Fruit fly (Drosophila melanogaster) whole organism: ENCODE data around the gene ATPsyngamma.

Source experiments
- CG8478 ChIP-seq: fragments of >200 bp; optimal IDR thresholded peaks from 2 replicates; lab custom pipeline; 2018; ENCODE audit warnings: inconsistent platforms
- Dll ChIP-seq: fragments of >200 bp; optimal IDR thresholded peaks from 2 replicates; lab custom pipeline; 2017
- EcR ChIP-seq, 2 experiments: fragments of >200 bp; optimal IDR thresholded peaks; 2 replicates each; lab custom pipeline; 2017; ENCODE audit warnings: missing biosample characterization in 2 of 2, missing genetic modification characterization in 2 of 2, missing genetic modification reagents in 2 of 2
- pan ChIP-seq: fragments of >200 bp; optimal IDR thresholded peaks from 2 replicates; lab custom pipeline; 2017
- psq ChIP-seq: fragments of >200 bp; optimal IDR thresholded peaks from 2 replicates; lab custom pipeline; 2017
- usp ChIP-seq: fragments of >200 bp; optimal IDR thresholded peaks from 2 replicates; lab custom pipeline; 2017; ENCODE audit warnings: missing biosample characterization, missing genetic modification characterization, mixed read lengths

Gene ATPsyngamma

DNA sequence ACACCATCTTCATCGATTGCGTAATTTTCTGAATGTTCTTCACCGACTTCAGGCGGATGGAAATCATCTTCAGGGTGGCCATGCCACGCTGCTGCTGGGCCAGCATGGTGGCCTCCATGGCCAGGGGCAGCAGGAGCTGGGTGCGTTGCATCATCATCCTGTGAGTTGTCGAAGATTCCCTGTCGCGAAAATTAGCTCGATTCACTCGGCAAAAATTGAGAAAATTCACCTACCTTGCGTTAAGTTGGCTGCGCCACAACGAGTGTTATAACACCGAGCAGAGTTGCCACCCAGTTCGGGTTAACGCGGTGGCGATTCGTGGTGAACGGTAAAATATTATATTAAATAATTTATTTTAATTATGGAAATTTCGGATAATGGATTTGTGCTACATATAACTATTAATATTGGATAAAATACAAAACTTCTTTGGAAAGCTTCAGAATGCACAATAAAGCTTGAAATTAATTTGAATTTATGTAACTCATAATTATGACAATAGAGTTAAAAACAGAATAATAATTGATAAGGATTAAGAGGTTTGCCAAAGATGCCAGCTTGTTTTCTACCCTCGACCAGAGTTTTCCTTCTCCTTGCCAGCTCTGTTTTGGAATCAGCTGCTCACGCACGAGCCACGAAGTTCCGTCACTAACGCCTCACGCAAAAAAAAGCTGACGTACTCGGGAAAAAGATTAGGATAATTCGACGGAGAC lies at the start of gene ATPsyngamma, which contains the start of gene yata:
TSS of gene ATPsyngamma (minus strand) at position 573 of the 713 bp plus-strand sequence.
TSS of gene yata (plus strand) at position 629 of the 713 bp plus-strand sequence.
- TF ChIP-seq psq (lab: Kevin White, UChicago) = no peak
- TF ChIP-seq Dll = no peak
- no peak for TF ChIP-seq usp (GFP tag; lab: Kevin White, UChicago)
- TF ChIP-seq EcR (GFP tag; optimal IDR thresholded peaks at IDR 0.05; lab: Kevin White, UChicago) = no peak
- no peak for TF ChIP-seq CG8478 (lab: Kevin White, UChicago)
- no peak for TF ChIP-seq pan

dm6 chr3R:29797183-29797582 lies 48.2 kb upstream of the ATPsyngamma start:
- TF ChIP-seq pan (no peak), EcR (GFP tag; optimal IDR thresholded peaks at IDR 0.05; lab: Kevin White, UChicago) (no peak), usp (GFP tag; lab: Kevin White, UChicago) (no peak), psq (lab: Kevin White, UChicago) (no peak), Dll (no peak), CG8478 (lab: Kevin White, UChicago) (no peak)

- TF ChIP-seq Dll (no peak), CG8478 (lab: Kevin White, UChicago) (no peak), psq (lab: Kevin White, UChicago) (no peak), usp (GFP tag; lab: Kevin White, UChicago) (no peak), pan (no peak), EcR (GFP tag; optimal IDR thresholded peaks at IDR 0.05; lab: Kevin White, UChicago) (no peak)
These were observed 45.4 kb upstream of the ATPsyngamma start, which contains the start of gene sro for dm6 chr3R:29794161-29794882. Gene sro (plus strand): TSS chr3R:29794597.

dm6 chr3R:29790183-29790582 lies 41.2 kb upstream of the ATPsyngamma start:
- TF ChIP-seq usp (GFP tag; lab: Kevin White, UChicago) (no peak), psq (lab: Kevin White, UChicago) (no peak), Dll (no peak), pan (no peak), EcR (GFP tag; optimal IDR thresholded peaks at IDR 0.05; lab: Kevin White, UChicago) (no peak), CG8478 (lab: Kevin White, UChicago) (no peak)

dm6 chr3R:29787891-29788549 lies 39.1 kb upstream of the ATPsyngamma start:
- TF ChIP-seq pan (no peak), usp (GFP tag; lab: Kevin White, UChicago) (no peak), psq (lab: Kevin White, UChicago) (no peak), EcR (GFP tag; optimal IDR thresholded peaks at IDR 0.05; lab: Kevin White, UChicago) (no peak), Dll (no peak), CG8478 (lab: Kevin White, UChicago) (no peak)

DNA sequence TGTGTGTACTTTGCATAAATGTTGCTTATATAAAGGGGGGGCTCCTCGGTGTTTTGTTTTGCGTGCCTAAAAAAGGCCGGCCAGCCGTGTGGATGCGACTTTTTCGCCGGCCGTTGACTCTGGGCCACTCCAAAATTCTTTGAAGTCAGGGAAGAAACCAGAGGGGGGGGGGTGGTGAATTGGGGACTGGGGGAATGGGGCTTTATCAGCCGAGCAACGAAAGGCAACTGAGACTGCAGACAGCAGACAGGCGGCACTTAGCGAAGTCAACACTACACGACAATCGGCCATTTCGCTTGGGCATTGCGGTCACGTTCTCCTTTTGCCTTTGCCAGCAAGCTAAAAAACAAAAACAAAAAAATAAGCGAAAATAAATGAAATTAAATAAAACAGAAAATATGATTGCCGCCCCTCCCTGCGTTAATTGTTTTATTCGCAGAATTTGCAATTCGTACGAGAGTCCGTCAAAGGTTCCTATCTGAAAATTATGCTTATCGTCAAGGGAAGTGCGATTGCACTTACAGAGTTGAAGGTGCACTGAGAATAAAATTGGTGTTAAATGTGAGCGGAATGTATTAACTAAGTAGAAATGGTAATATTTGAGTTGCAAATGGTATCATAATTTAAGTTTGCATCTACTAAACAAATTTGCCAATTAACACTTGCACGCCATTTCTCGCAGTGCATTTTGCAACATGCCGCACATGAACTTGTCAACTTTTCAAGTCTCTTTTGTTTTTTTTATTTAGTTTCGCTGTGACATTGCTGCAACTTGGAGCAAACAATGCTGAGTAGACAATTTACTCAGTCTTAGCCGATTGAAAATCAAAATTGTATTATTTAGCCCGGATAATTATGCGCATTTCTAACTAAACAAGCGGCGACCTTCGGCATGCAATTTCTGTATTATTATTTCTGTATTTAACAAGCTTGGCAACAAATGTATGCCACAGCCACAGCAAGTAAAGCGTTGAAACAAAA lies 37.3 kb upstream of the ATPsyngamma start:
- TF ChIP-seq CG8478 (lab: Kevin White, UChicago) = no peak
- no peak for TF ChIP-seq psq (lab: Kevin White, UChicago)
- no peak for TF ChIP-seq Dll
- no peak for TF ChIP-seq usp (GFP tag; lab: Kevin White, UChicago)
- TF ChIP-seq EcR (GFP tag; optimal IDR thresholded peaks at IDR 0.05; lab: Kevin White, UChicago) = no peak
- no peak for TF ChIP-seq pan

DNA sequence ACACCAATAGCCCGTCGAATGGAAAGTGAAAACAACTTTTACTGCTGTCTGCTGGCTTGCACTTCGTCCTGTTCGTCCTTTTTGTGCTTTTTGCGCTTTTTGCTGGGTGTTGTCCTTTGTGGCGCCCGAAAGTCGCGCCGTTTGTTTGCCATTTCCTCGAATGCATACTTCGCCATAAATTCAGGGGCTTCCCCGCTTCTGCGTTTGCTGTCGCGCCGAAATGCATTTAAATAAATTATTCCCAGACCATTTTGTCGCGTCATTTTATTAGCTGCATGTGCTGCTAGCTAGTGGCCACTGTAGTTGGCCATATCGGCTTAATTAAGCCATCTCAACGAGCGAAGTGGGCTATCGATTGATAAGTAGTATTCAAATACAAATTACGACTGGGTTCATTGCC lies 36.3 kb upstream of the ATPsyngamma start:
- TF ChIP-seq psq (lab: Kevin White, UChicago) (no peak), pan (no peak), usp (GFP tag; lab: Kevin White, UChicago) (no peak), Dll (no peak), CG8478 (lab: Kevin White, UChicago) (no peak), EcR (GFP tag; optimal IDR thresholded peaks at IDR 0.05; lab: Kevin White, UChicago) (no peak)

DNA sequence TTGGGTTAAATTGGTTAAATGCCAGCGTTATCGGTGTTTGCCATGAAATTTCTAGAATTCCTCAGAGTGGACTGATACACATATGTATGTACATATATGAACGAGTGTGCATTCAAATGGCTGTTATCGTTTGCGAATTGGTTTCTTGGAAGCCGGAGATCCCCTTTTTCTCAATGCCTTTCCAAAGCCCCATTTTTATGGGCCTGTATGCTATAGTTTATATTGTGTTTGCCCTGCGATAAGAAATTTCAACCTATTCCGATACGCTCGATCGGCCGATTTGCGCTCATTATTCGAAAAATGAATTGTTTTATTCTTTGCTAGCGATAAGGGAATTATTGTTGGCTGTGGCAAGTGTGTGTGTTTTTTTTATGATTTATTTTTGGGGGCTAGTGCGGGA lies 34.2 kb upstream of the ATPsyngamma start:
- TF ChIP-seq usp (GFP tag; lab: Kevin White, UChicago) = no peak
- TF ChIP-seq EcR (GFP tag; optimal IDR thresholded peaks at IDR 0.05; lab: Kevin White, UChicago) = no peak
- TF ChIP-seq CG8478 (lab: Kevin White, UChicago) = no peak
- no peak for TF ChIP-seq psq (lab: Kevin White, UChicago)
- TF ChIP-seq pan = no peak
- TF ChIP-seq Dll = no peak

DNA sequence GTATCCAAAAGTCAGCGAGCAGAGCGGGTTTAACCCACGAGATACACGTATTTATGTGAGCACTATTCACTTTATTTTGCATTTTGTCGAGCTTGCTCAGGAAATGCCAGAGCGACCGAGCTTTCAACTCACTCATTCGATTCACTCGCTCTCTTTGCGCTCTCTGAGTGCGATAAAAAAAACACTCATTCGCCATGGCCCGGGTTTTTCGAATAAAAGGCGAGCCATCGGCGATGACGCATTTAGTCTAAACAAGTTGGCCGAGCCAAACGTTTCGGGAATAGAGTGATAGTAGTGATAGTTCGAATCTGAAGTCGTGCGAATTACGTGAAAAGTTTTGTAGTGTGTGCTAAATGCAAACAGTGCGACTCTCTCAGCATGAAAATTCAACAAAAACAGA lies 33.4 kb upstream of the ATPsyngamma start:
- TF ChIP-seq psq (lab: Kevin White, UChicago) = no peak
- no peak for TF ChIP-seq EcR (GFP tag; optimal IDR thresholded peaks at IDR 0.05; lab: Kevin White, UChicago)
- no peak for TF ChIP-seq CG8478 (lab: Kevin White, UChicago)
- no peak for TF ChIP-seq usp (GFP tag; lab: Kevin White, UChicago)
- peak; percentile 75 for TF ChIP-seq Dll
- no peak for TF ChIP-seq pan

DNA sequence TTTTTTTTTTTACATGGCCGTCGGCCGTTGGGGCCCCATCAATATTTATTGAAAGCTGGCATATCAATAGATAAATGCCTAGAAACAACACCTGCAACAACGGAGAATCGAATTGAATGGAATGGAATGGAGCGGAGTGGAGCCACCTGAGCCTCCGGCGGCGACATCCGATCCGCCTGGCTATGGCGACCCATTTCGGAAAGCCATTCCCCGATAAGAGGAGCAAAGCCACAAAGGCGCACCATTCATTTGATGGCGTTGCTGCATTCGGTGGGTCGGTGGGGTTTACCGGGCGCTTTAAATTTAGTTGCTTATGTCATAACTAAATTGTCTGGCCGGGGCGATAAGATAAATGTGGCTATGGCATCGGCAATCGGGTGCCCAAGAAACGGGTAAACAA lies 32.9 kb upstream of the ATPsyngamma start:
- no peak for TF ChIP-seq Dll
- TF ChIP-seq EcR (GFP tag; optimal IDR thresholded peaks at IDR 0.05; lab: Kevin White, UChicago) = no peak
- no peak for TF ChIP-seq usp (GFP tag; lab: Kevin White, UChicago)
- no peak for TF ChIP-seq CG8478 (lab: Kevin White, UChicago)
- TF ChIP-seq psq (lab: Kevin White, UChicago) = no peak
- no peak for TF ChIP-seq pan
